Worm (Caenorhabditis elegans) whole organism, L4/young adult: ENCODE data around the gene ZK856.7.

Experiments used
- W03F9.2 ChIP-seq: fragments of 150-350 bp; optimal IDR thresholded peaks from 2 replicates; lab custom pipeline; 2014; ENCODE audit warnings: missing biosample characterization, missing genetic modification characterization
- dao-5 ChIP-seq: sonication (generic microtip); optimal IDR thresholded peaks from 2 replicates; lab custom pipeline; 2016; ENCODE audit warnings: missing genotype, missing genetic modification characterization, moderate library complexity, missing compliant biosample characterization
- him-1 ChIP-seq: sonication (generic microtip); optimal IDR thresholded peaks from 2 replicates; lab custom pipeline; 2016; ENCODE audit warnings: missing genotype, missing genetic modification reagents, missing genetic modification characterization, missing compliant biosample characterization

Gene ZK856.7

DNA sequence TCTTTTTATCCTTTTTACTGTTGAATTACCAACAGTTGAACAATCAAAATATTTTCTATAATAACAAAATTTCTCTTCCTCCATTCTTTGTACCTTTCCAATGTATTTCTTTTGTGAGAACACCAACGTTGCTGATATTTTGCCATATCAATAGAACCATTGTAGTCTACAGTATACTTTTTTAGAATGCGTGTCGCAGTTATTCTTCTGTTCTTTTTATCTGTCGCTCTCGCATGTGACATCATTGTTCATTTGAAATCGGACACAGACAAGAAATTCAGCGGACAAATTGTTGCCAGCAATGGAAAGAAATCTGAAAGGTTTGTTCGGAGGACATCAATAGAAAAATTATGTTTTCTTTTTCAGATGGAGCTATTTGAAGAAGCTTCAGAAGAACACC is at the start of gene ZK856.7:
TSS of gene ZK856.7 (plus strand) at position 186 of the 400 bp plus-strand sequence.
- no peak for TF ChIP-seq W03F9.2 (tag; lab: Kevin White, UChicago)

DNA sequence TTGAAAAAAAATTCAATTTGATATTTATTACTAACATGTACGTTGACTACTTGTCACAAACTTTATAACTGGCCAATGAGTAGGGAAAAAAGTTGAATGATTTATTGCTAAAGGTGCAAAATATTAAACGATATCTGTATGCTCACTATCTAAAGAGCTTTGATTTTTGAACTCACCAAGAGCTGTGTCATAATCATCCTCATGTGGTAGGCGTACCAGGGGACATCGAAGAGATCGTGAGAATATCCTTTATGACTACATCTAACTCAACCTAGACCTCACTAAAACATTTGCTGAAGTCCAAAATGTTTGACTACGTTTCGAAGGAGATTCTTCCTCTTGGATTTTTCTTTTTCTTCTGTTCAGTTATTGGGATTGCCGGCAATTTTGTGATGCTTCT is 49.6 kb upstream of the ZK856.7 start, which contains the start of gene srsx-28:
TSS of gene srsx-28 (plus strand) at position 301 of the 400 bp plus-strand sequence.
- no peak for TF ChIP-seq W03F9.2 (tag; lab: Kevin White, UChicago)

DNA sequence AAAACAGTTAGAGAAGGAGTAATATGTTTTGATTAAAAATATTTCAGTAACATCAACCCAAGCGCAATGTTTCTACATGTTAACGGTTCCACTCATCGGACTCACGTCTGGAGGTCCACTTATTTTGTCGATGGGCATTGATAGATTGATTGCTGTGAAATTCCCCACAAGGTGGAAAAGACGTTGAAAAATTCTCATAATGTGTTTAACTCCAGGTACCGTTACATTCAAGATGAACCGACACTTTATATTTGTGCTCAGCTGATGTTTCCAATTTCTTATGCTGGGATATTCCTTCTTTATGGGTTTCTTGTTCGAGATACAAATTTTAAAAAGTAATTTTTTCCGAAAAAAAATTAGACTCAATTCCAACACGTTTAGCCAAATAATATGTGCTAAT is 48.8 kb upstream of the ZK856.7 start:
- TF ChIP-seq dao-5 (tag; lab: Kevin White, UChicago) (no peak), him-1 (no peak), W03F9.2 (tag; lab: Kevin White, UChicago) (no peak)

DNA sequence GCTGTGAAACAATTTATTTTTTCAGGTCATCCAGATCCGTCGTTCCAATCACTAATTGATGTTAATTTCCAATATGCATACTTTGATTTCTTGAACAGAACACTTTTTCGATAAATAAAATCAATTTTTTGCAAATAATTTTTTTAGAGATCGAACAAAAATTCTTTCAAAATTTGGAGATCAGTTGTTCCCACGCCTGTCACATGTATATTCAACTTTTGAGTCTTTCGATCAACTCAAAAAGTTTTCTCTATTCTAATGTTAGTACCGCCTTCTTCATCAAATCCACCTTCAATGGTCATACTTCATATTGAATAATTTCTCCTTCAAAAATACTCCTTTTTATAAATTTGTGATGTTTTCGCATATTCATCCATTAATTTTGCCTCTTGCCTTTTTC is 47.2 kb upstream of the ZK856.7 start, which contains the start of gene srsx-29:
TSS of gene srsx-29 (plus strand) at position 301 of the 400 bp plus-strand sequence.
- TF ChIP-seq him-1 (no peak), W03F9.2 (tag; lab: Kevin White, UChicago) (no peak), dao-5 (tag; lab: Kevin White, UChicago) (no peak)

DNA sequence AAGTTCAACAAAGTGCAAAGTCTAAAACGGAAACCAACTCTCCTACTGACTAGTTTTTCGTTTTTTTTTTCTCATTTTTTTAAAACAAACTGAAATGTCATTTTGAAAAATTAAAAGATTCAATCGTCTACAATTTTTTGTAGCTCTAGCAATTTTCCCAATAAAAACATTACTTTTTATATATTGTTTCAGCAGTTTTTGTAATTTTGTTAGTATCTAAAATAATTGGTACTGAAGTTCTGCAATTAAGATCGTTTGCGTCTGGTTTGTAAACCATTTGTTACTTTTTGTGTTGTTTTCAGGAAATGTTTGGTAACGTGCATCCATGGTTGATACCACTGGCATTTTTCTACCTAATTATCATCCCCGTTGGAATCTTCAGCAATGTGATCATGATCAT is 43.4 kb upstream of the ZK856.7 start, which contains the start of gene srsx-30:
TSS of gene srsx-30 (plus strand) at position 301 of the 400 bp plus-strand sequence.
- no peak for TF ChIP-seq dao-5 (tag; lab: Kevin White, UChicago)
- no peak for TF ChIP-seq him-1
- TF ChIP-seq W03F9.2 (tag; lab: Kevin White, UChicago): no peak

DNA sequence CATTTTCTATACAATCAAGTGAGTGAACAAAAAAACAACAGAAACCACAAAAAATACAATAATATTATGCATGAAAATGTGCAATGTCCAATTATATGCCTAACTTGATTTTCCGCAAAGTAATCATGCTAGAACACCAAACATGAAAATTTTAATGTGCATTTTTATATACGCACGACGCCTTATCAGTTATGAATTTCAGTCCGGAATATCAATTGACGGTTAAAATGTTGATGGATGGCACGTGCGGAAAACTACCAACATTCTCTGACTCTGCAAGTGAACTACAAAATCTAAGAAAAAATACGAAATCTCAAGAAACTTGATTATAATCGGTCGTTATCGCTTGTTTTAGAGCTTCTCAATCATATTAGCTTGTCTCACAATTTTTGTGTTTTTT is 41.9 kb upstream of the ZK856.7 start:
- TF ChIP-seq dao-5 (tag; lab: Kevin White, UChicago): no peak
- no peak for TF ChIP-seq him-1
- no peak for TF ChIP-seq W03F9.2 (tag; lab: Kevin White, UChicago)

DNA sequence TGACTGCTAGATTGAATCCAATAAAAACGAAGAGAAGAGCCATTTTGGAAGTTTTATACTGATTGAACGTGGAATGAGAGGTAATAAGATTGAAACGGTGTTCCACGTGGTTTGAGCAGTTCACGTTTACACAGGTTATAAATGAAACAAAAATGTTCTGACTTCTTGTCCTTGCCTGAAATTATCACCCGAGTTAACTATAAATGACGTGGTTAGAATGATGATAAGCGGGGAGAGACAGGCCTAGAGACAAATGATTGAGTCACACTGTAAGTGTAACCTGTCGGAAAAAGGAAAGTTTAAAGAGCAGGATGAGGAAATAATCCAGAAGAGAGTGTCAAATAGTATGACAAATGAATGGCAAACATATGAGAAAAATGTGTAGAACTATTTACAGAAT is 40.9 kb upstream of the ZK856.7 start, which contains the start of gene C51E3.10:
TSS of gene C51E3.10 (minus strand) at position 181 of the 400 bp plus-strand sequence.
- TF ChIP-seq him-1 (no peak), W03F9.2 (tag; lab: Kevin White, UChicago) (no peak), dao-5 (tag; lab: Kevin White, UChicago) (no peak)

DNA sequence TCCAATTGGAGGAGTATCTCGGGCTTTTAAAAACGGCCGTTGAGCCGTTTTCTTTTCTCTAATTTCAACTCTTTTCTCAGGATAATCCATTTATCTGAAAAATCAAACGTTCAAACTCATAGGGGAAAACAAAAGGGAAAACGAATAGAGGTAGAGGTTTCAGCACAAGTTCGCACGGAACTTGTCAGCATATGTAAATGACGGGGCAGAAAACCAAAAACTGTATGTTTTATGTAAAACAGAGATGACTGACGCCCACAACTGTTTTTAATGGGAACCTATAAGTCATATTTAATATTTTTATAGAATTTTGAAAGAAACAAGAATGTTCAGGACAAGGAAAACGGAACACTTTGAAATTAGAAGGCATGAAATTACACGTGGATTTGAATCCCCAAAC is 35.5 kb upstream of the ZK856.7 start, which contains the start of gene C51E3.6:
TSS of gene C51E3.6 (minus strand) at position 101 of the 400 bp plus-strand sequence.
- TF ChIP-seq him-1 (no peak), dao-5 (tag; lab: Kevin White, UChicago) (no peak), W03F9.2 (tag; lab: Kevin White, UChicago) (no peak)

DNA sequence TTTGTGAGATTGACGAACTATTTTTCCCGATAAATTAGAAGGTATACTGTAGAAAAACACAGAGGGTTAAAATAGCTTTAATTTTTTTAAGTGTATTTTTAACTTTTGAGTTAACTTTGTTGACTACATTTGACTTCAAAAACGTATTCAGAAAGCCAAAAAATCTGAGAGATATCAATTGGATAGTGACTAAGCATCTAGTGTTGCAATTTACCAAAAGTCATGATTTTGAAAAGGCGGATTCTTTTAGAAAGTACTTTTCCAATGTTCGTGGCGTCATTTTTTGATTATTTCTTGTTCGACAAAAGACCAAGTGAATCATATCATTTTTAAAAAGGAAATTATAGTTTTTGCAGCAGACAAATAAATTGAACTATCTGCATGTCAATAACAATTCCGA is 33.0 kb upstream of the ZK856.7 start:
- TF ChIP-seq dao-5 (tag; lab: Kevin White, UChicago): no peak
- TF ChIP-seq him-1: peak; percentile 93

DNA sequence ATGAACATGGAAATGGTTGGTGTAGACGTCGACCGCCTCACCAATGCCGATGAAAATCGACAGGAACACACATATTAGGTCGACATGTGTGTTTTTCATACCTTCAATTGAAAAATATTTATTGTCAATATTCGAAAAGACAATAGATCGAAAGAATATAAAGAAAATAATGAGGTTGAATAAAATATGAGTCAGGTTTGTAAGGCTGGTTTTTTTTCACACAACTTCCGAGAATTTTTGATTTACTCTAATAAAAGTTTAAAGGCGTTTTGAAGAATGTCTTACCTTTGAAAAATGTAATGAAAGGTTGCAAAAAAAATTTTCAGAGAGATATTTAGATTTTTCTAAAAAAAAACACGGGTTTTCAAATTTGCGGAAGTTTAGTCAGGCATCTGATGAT is 28.2 kb upstream of the ZK856.7 start, which contains the start of gene egl-3:
TSS of gene egl-3 (minus strand) at position 101 of the 400 bp plus-strand sequence.
- no peak for TF ChIP-seq dao-5 (tag; lab: Kevin White, UChicago)
- TF ChIP-seq him-1: no peak
- no peak for TF ChIP-seq W03F9.2 (tag; lab: Kevin White, UChicago)

DNA sequence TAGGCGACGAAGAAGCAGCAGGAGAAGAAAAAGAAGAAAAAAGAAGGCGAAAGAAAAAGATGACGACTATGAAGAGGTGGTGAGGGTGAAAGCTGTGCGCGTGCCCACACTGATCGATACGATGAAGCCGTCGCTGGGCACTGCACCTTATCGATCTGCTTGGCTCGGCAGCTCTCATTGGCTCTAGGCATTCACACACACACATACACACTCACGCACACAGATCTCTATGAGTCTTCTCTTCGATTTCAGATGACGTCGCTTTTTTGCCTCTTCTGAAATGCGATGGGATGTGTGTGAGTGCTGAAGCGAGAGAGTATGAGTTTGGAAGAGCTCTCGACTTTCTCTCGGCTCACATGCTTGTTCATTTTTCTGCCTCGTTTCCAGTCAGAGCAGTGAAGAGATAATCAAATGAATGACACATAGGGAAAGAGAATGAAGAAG is 27.2 kb upstream of the ZK856.7 start:
- no peak for TF ChIP-seq dao-5 (tag; lab: Kevin White, UChicago)
- no peak for TF ChIP-seq W03F9.2 (tag; lab: Kevin White, UChicago)
- peak; percentile 95 for TF ChIP-seq him-1

DNA sequence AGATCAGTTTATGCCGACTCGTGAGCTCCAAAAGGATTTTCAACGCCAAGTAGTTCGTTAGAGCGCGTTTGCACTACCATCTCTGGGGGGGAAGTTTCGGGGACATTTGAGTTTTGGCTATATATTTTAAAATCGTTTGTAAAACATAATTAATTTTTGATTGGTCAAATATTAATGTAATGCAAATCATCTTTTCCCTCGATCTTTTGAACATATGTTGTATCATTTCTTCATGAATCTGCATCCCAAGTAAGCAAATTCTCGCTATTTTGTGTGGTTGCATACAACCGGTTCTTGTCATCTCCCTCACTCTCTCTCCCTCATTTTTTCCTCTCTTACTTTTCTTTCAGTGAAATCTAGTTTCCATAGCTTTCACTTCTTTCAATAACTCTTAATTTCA is 23.7 kb upstream of the ZK856.7 start:
- TF ChIP-seq W03F9.2 (tag; lab: Kevin White, UChicago) (peak; percentile 55), dao-5 (tag; lab: Kevin White, UChicago) (no peak), him-1 (peak; percentile 40)

DNA sequence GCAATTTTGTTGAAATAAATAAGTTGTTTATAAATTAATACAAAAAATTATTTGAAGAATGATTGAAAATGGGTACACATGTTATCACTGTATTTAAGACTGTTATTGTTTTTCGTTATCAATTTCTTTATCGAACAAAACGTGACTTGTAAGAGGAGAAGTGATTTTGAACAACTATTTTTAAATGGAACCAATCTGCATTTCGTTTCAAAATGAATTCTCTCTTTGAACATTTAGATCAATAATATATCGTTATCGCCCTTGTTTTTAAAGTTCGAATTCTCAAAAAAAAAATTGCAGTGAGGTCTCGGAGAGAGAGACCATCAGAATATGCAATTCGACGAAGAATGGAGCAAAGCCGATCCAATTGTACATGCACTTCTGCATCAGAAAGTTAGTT is 22.7 kb upstream of the ZK856.7 start, which contains the start of gene cul-5:
TSS of gene cul-5 (plus strand) at position 301 of the 400 bp plus-strand sequence.
- TF ChIP-seq him-1 (no peak), dao-5 (tag; lab: Kevin White, UChicago) (no peak), W03F9.2 (tag; lab: Kevin White, UChicago) (no peak)

DNA sequence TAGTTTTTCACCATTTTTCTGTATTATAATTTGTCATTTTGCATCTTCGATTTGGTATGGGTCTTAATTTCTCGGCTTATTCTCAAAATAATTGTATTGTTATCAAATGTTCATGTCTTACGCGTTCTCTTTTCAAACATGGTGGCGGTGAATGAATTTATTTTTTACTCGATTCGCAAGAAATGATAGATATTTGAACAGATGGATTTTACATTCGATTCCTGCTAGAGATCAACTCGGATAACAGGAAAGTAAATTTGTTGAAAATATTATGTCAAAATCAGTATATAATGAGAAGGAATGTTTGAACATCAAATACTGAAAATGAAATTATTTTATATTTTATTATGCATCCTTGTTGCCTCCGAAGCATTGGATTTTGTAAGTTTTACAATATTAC is 18.9 kb upstream of the ZK856.7 start, which contains the start of gene ZK856.4:
TSS of gene ZK856.4 (plus strand) at position 301 of the 400 bp plus-strand sequence.
- TF ChIP-seq him-1 (no peak), W03F9.2 (tag; lab: Kevin White, UChicago) (no peak), dao-5 (tag; lab: Kevin White, UChicago) (no peak)

DNA sequence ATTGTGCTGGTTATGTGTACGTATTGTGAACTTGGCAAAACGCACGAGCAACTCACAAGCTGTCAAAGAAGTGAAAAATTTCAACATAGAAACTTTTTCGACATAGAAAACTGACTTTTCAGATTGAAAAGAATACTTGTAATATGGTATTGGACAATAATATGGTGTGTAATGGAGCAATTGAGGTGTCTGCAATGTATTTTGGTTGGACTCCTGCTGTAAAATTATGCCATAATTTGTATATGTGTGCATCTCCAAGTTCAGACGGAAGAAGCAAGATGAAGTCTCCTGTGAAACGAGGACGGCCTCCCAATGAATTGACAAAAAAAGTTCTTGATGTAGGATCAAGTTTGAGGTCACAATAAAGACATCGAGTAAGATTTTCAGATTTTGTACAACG is 18.1 kb upstream of the ZK856.7 start:
- no peak for TF ChIP-seq W03F9.2 (tag; lab: Kevin White, UChicago)
